Worm (Caenorhabditis elegans) whole organism, L1 larva: Measurements from ENCODE around the gene F52E1.3.

ENCODE experiments used
- C34B4.2 ChIP-seq: sonication (generic microtip); optimal IDR thresholded peaks from 2 replicates; lab custom pipeline; 2017; ENCODE audit warnings: mild to moderate bottlenecking, missing genetic modification characterization, missing compliant biosample characterization
- ama-1 ChIP-seq: fragments of 150-350 bp; optimal IDR thresholded peaks from 2 replicates; lab custom pipeline; 2014
- rnt-1 ChIP-seq: sonication (generic microtip); optimal IDR thresholded peaks from 2 replicates; lab custom pipeline; 2016; ENCODE audit warnings: mild to moderate bottlenecking, missing genetic modification characterization, moderate library complexity, missing compliant biosample characterization

- no peak for TF ChIP-seq ama-1
- no peak for TF ChIP-seq rnt-1
- TF ChIP-seq C34B4.2 = no peak
Observed at ce11 chrV:8358702-8359101, 35.9 kb upstream of the F52E1.3 start.
